Fruit fly (Drosophila melanogaster) whole organism, embryonic: ENCODE measurements around the gene CG33258.

ENCODE experiments used
- ATbp ChIP-seq: fragments of 200-800 bp; sonication (Bioruptor generic); optimal IDR thresholded peaks from 2 replicates; lab custom pipeline; 2017; ENCODE audit warnings: missing biosample characterization, mild to moderate bottlenecking, missing genetic modification characterization, missing genetic modification reagents
- Bdp1 ChIP-seq: fragments of 200-800 bp; sonication (Bioruptor generic); optimal IDR thresholded peaks from 3 replicates; lab custom pipeline; 2016; ENCODE audit warnings: missing biosample characterization, missing genetic modification characterization
- Blimp-1 ChIP-seq: fragments of 200-800 bp; sonication (Bioruptor generic); optimal IDR thresholded peaks from 3 replicates; lab custom pipeline; 2018; ENCODE audit warnings: missing biosample characterization, missing genetic modification characterization, mild to moderate bottlenecking, moderate library complexity, missing genetic modification reagents
- CG10209 ChIP-seq: fragments of 200-800 bp; sonication (Bioruptor generic); optimal IDR thresholded peaks from 3 replicates; lab custom pipeline; 2017; ENCODE audit warnings: missing biosample characterization, mild to moderate bottlenecking, missing genetic modification characterization, missing genetic modification reagents
- CG10267 ChIP-seq: fragments of 200-800 bp; sonication (Bioruptor generic); optimal IDR thresholded peaks from 2 replicates; lab custom pipeline; 2018; ENCODE audit warnings: missing biosample characterization, mild to moderate bottlenecking, missing genetic modification characterization, moderate library complexity
- CG10462 ChIP-seq: fragments of 200-800 bp; sonication (Bioruptor generic); optimal IDR thresholded peaks from 2 replicates; lab custom pipeline; 2016; ENCODE audit warnings: missing biosample characterization, missing genetic modification characterization
- CG15073 ChIP-seq: fragments of 200-800 bp; sonication (Bioruptor generic); optimal IDR thresholded peaks from 2 replicates; lab custom pipeline; 2016; ENCODE audit warnings: missing biosample characterization, missing genetic modification characterization
- CG1603 ChIP-seq: fragments of 200-800 bp; sonication (Bioruptor generic); optimal IDR thresholded peaks from 2 replicates; lab custom pipeline; 2019; ENCODE audit warnings: missing biosample characterization, mild to moderate bottlenecking, missing genetic modification characterization, moderate library complexity
- CG2202 ChIP-seq: fragments of 200-800 bp; sonication (Bioruptor generic); optimal IDR thresholded peaks from 2 replicates; lab custom pipeline; 2018; ENCODE audit warnings: missing biosample characterization, mild to moderate bottlenecking, missing genetic modification characterization
- CG30403 ChIP-seq: fragments of 200-800 bp; sonication (Bioruptor generic); optimal IDR thresholded peaks from 3 replicates; lab custom pipeline; 2016; ENCODE audit warnings: missing biosample characterization, missing genetic modification characterization
- CG32772 ChIP-seq: fragments of 200-800 bp; sonication (Bioruptor generic); IDR thresholded peaks from 2 replicates; pipeline ENCODE4 v1.3.6; 2022; ENCODE audit warnings: missing biosample characterization, missing genetic modification characterization
- CG33213 ChIP-seq: fragments of 200-800 bp; sonication (Bioruptor generic); optimal IDR thresholded peaks from 3 replicates; lab custom pipeline; 2016; ENCODE audit warnings: missing biosample characterization, missing genetic modification characterization
- CG3726 ChIP-seq: fragments of 200-800 bp; sonication (Bioruptor generic); IDR thresholded peaks from 3 replicates; pipeline ENCODE4, ENCODE4 v1.3.6; 2022; ENCODE audit warnings: missing biosample characterization, missing genetic modification characterization
- CG42726 ChIP-seq: fragments of 200-800 bp; sonication (Bioruptor generic); IDR thresholded peaks from 2 replicates; pipeline ENCODE4 v1.3.6; 2022; ENCODE audit warnings: missing biosample characterization, missing genetic modification characterization; ENCODE audit not compliant: partially characterized antibody
- CG4707 ChIP-seq: fragments of 200-800 bp; sonication (Bioruptor generic); optimal IDR thresholded peaks from 2 replicates; lab custom pipeline; 2018; ENCODE audit warnings: missing biosample characterization, mild to moderate bottlenecking, missing genetic modification characterization, moderate library complexity
- CG7372 ChIP-seq: fragments of 200-800 bp; sonication (Bioruptor generic); IDR thresholded peaks from 2 replicates; pipeline ENCODE4 v1.3.6; 2022; ENCODE audit warnings: missing biosample characterization, missing genetic modification characterization
- CG9609 ChIP-seq: fragments of 200-800 bp; sonication (Bioruptor generic); optimal IDR thresholded peaks from 3 replicates; lab custom pipeline; 2016; ENCODE audit warnings: missing biosample characterization, missing genetic modification characterization
- CTCF ChIP-seq: fragments of 200-800 bp; sonication (Bioruptor generic); optimal IDR thresholded peaks from 2 replicates; lab custom pipeline; 2017; ENCODE audit warnings: missing biosample characterization, mild to moderate bottlenecking, missing genetic modification characterization, moderate library complexity
- HLHmδ ChIP-seq: fragments of 200-800 bp; sonication (Bioruptor generic); optimal IDR thresholded peaks from 2 replicates; lab custom pipeline; 2018; ENCODE audit warnings: missing biosample characterization, mild to moderate bottlenecking, missing genetic modification characterization, moderate library complexity
- Hmx ChIP-seq: fragments of 200-800 bp; sonication (Bioruptor generic); optimal IDR thresholded peaks from 2 replicates; lab custom pipeline; 2016; ENCODE audit warnings: missing biosample characterization, missing genetic modification characterization
- Jarid2 ChIP-seq: fragments of 200-800 bp; sonication (Bioruptor generic); optimal IDR thresholded peaks from 3 replicates; lab custom pipeline; 2017; ENCODE audit warnings: mild to moderate bottlenecking, missing biosample characterization, missing genetic modification reagents, missing genetic modification characterization
- Lim3 ChIP-seq: fragments of 200-800 bp; sonication (Bioruptor generic); IDR thresholded peaks from 2 replicates; pipeline ENCODE4 v1.3.6; 2022; ENCODE audit warnings: missing biosample characterization, missing genetic modification characterization
- NK7.1 ChIP-seq: fragments of 200-800 bp; sonication (Bioruptor generic); optimal IDR thresholded peaks from 3 replicates; lab custom pipeline; 2016; ENCODE audit warnings: missing biosample characterization, missing genetic modification characterization
- Nf-YC ChIP-seq: fragments of 200-800 bp; optimal IDR thresholded peaks from 3 replicates; lab custom pipeline; 2019; ENCODE audit warnings: missing biosample characterization, mild to moderate bottlenecking, missing genetic modification characterization, moderate library complexity
- Oaz ChIP-seq: fragments of 200-800 bp; sonication (Bioruptor generic); IDR thresholded peaks from 2 replicates; pipeline ENCODE4 v1.3.6; 2022; ENCODE audit warnings: missing biosample characterization, missing genetic modification characterization
- Poxn ChIP-seq: fragments of 200-800 bp; sonication (Bioruptor generic); IDR thresholded peaks from 2 replicates; pipeline ENCODE4 v1.3.6; 2022; ENCODE audit warnings: missing biosample characterization, missing genetic modification characterization
- Sox100B ChIP-seq: fragments of 200-800 bp; sonication (Bioruptor generic); optimal IDR thresholded peaks from 3 replicates; lab custom pipeline; 2018; ENCODE audit warnings: missing biosample characterization, mild to moderate bottlenecking, missing genetic modification characterization
- Sry-β ChIP-seq: fragments of 200-800 bp; sonication (Bioruptor generic); optimal IDR thresholded peaks from 2 replicates; lab custom pipeline; 2018; ENCODE audit warnings: missing biosample characterization, mild to moderate bottlenecking, missing genetic modification characterization, moderate library complexity
- bowl ChIP-seq: fragments of 200-800 bp; sonication (Bioruptor generic); IDR thresholded peaks from 2 replicates; pipeline ENCODE4 v1.3.6; 2022; ENCODE audit warnings: missing biosample characterization, missing genetic modification characterization
- btn ChIP-seq: fragments of 200-800 bp; sonication (Bioruptor generic); optimal IDR thresholded peaks from 2 replicates; lab custom pipeline; 2016; ENCODE audit warnings: missing biosample characterization, missing genetic modification characterization
- chinmo ChIP-seq: fragments of 200-800 bp; sonication (Bioruptor generic); IDR thresholded peaks from 4 replicates; pipeline ENCODE4 v1.3.6; 2022; ENCODE audit warnings: missing biosample characterization, missing genetic modification characterization; ENCODE audit not compliant: partially characterized antibody
- chm ChIP-seq: fragments of 200-800 bp; sonication (Bioruptor generic); IDR thresholded peaks from 2 replicates; pipeline ENCODE4 v1.3.6; 2022; ENCODE audit warnings: missing biosample characterization, missing genetic modification characterization
- eyg ChIP-seq: fragments of 200-800 bp; sonication (Bioruptor generic); optimal IDR thresholded peaks from 3 replicates; lab custom pipeline; 2016; ENCODE audit warnings: missing biosample characterization, missing genetic modification characterization
- fru ChIP-seq: fragments of >200 bp; optimal IDR thresholded peaks from 2 replicates; lab custom pipeline; 2017
- gfzf ChIP-seq: fragments of 200-800 bp; sonication (Bioruptor generic); optimal IDR thresholded peaks from 2 replicates; lab custom pipeline; 2016; ENCODE audit warnings: missing biosample characterization, mild to moderate bottlenecking, missing genetic modification characterization, moderate library complexity
- gt ChIP-seq: fragments of 200-800 bp; sonication (Bioruptor generic); IDR thresholded peaks from 2 replicates; pipeline ENCODE4 v1.3.6; 2022; ENCODE audit warnings: missing biosample characterization, missing genetic modification characterization
- hb ChIP-seq: fragments of 200-800 bp; sonication (Bioruptor generic); IDR thresholded peaks from 3 replicates; pipeline ENCODE4 v1.3.6; 2022; ENCODE audit warnings: missing biosample characterization, missing genetic modification characterization; ENCODE audit not compliant: partially characterized antibody
- jing ChIP-seq: fragments of 200-800 bp; sonication (Bioruptor generic); optimal IDR thresholded peaks from 2 replicates; lab custom pipeline; 2018; ENCODE audit warnings: missing biosample characterization, mild to moderate bottlenecking, missing genetic modification characterization
- ken ChIP-seq: fragments of 200-800 bp; sonication (Bioruptor generic); IDR thresholded peaks from 3 replicates; pipeline ENCODE4 v1.3.6; 2022; ENCODE audit warnings: missing biosample characterization, missing genetic modification characterization
- nerfin-1 ChIP-seq: fragments of 200-800 bp; sonication (Bioruptor generic); optimal IDR thresholded peaks from 3 replicates; lab custom pipeline; 2019; ENCODE audit warnings: missing biosample characterization, mild to moderate bottlenecking, missing genetic modification characterization, moderate library complexity
- nerfin-2 ChIP-seq: fragments of 200-800 bp; sonication (Bioruptor generic); IDR thresholded peaks from 2 replicates; pipeline ENCODE4 v1.3.6; 2022; ENCODE audit warnings: missing biosample characterization, missing genetic modification characterization; ENCODE audit not compliant: partially characterized antibody
- schlank ChIP-seq: fragments of 200-800 bp; sonication (Bioruptor generic); optimal IDR thresholded peaks from 2 replicates; lab custom pipeline; 2018; ENCODE audit warnings: missing biosample characterization, mild to moderate bottlenecking, missing genetic modification characterization
- sd ChIP-seq: fragments of 200-800 bp; sonication (Bioruptor generic); optimal IDR thresholded peaks from 3 replicates; lab custom pipeline; 2018; ENCODE audit warnings: missing biosample characterization, mild to moderate bottlenecking, missing genetic modification characterization, moderate library complexity
- sisA ChIP-seq: fragments of 200-800 bp; sonication (Bioruptor generic); IDR thresholded peaks from 2 replicates; pipeline ENCODE4 v1.3.6; 2022; ENCODE audit warnings: missing biosample characterization, missing genetic modification characterization
- sob ChIP-seq: fragments of 200-800 bp; sonication (Bioruptor generic); IDR thresholded peaks from 2 replicates; pipeline ENCODE4 v1.3.6; 2022; ENCODE audit warnings: missing biosample characterization, missing genetic modification characterization
- ttk ChIP-seq: fragments of 200-800 bp; sonication (Bioruptor generic); IDR thresholded peaks from 2 replicates; pipeline ENCODE4 v2.1.2; 2022; ENCODE audit warnings: missing biosample characterization, missing genetic modification characterization
- usp ChIP-seq: fragments of >200 bp; optimal IDR thresholded peaks from 2 replicates; lab custom pipeline; 2017; ENCODE audit warnings: missing biosample characterization, missing genetic modification characterization
- wor ChIP-seq: fragments of 200-800 bp; sonication (Bioruptor generic); IDR thresholded peaks from 2 replicates; pipeline ENCODE4 v1.3.6; 2022; ENCODE audit warnings: missing biosample characterization, missing genetic modification characterization
- zf30C ChIP-seq: fragments of 200-800 bp; sonication (Bioruptor generic); optimal IDR thresholded peaks from 3 replicates; lab custom pipeline; 2018; ENCODE audit warnings: missing biosample characterization, mild to moderate bottlenecking, missing genetic modification characterization
- zfh1 ChIP-seq: fragments of 200-800 bp; sonication (Bioruptor generic); IDR thresholded peaks from 3 replicates; pipeline ENCODE4 v1.3.6; 2022; ENCODE audit warnings: missing biosample characterization, missing genetic modification characterization

Gene CG33258

DNA sequence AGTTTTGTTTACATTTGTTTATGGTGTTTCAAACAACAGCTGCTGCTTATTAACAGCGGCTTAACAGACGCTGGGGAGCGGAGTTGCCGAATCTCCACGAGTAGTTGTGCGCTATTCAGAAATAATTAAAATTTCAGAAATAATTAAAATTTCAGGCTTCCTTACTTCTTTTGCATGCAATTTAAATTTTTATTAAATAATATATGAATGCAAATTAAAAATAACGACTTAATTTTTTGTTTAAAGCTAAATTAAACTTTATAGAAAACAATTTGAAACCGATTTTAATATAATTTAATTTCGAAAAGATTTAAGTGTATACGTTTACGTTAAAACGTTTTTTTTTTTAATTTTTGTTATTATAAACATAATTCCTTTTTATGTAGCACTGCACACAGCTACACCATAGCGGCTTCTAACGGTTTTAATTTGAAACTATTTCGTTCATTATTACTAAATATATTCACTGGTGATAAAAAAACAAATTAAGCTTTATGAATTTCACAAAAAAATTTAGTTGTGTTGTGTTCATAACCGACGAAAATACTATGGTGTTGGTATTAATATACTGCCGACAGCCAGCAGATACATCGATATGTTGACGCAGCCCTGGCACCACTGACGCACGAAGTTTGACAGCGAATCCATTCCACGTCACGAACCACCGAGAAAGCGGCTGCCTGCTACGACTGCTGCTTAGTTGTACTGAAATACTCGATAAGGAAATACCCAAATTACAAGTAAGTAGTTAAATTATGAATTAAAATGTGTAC is 46.8 kb downstream of the CG33258 start, which contains the start of gene SsRbeta (continued):
- TF ChIP-seq zf30C (GFP tag; lab: Kevin White, UChicago): no peak
- no peak for TF ChIP-seq usp (GFP tag; lab: Kevin White, UChicago)
- no peak for TF ChIP-seq CG10462 (GFP tag; lab: Kevin White, UChicago)
- peak; percentile 58 for TF ChIP-seq CG7372 (GFP tag; lab: Robert Waterston, UW)
- TF ChIP-seq sisA (GFP tag; lab: Robert Waterston, UW): no peak; the same call in 1 of the 2 replicates
- no peak for TF ChIP-seq CG2202 (tag; lab: Kevin White, UChicago)
- no peak for TF ChIP-seq gt (GFP tag; lab: Robert Waterston, UW)
- no peak for TF ChIP-seq sd (tag; lab: Kevin White, UChicago)
- TF ChIP-seq CG1603 (tag; lab: Kevin White, UChicago): peak; percentile 77
- TF ChIP-seq Sry-β (GFP tag; lab: Kevin White, UChicago): peak; percentile 61
- no peak for TF ChIP-seq wor (GFP tag; lab: Robert Waterston, UW)
- TF ChIP-seq CG42726 (GFP tag; lab: Robert Waterston, UW): peak; percentile 78; the same call in 1 of the 2 replicates
- TF ChIP-seq chm: peak; percentile 68
- TF ChIP-seq CG10209 (GFP tag; lab: Kevin White, UChicago): no peak
- no peak for TF ChIP-seq schlank
- TF ChIP-seq Bdp1 (GFP tag; lab: Kevin White, UChicago): no peak
- no peak for TF ChIP-seq ATbp (GFP tag; lab: Kevin White, UChicago)
- TF ChIP-seq bowl (GFP tag; lab: Robert Waterston, UW): no peak
- peak; percentile 51 for TF ChIP-seq gfzf
- peak; percentile 45 for TF ChIP-seq nerfin-2 (GFP tag; lab: Robert Waterston, UW)
- TF ChIP-seq sob (GFP tag; lab: Robert Waterston, UW): peak; percentile 44
- TF ChIP-seq Poxn: no peak
- TF ChIP-seq CG4707 (GFP tag; lab: Kevin White, UChicago): peak; percentile 41
- TF ChIP-seq CG10267 (tag; lab: Kevin White, UChicago): peak; percentile 34
- TF ChIP-seq Oaz (GFP tag; lab: Robert Waterston, UW): no peak
- no peak for TF ChIP-seq NK7.1
- peak; percentile 61; the same call in 1 of the 3 replicates for TF ChIP-seq hb (GFP tag; lab: Robert Waterston, UW)
- TF ChIP-seq jing (GFP tag; lab: Kevin White, UChicago): no peak
- peak; percentile 23 for TF ChIP-seq CG9609
- TF ChIP-seq HLHmδ (GFP tag; lab: Kevin White, UChicago): peak; percentile 88
- peak; percentile 79 for TF ChIP-seq zfh1
- peak; percentile 37 for TF ChIP-seq Jarid2 (GFP tag; lab: Kevin White, UChicago)
- TF ChIP-seq ttk (GFP tag; lab: Robert Waterston, UW): peak; percentile 50
- TF ChIP-seq fru (lab: Kevin White, UChicago): no peak
- TF ChIP-seq Nf-YC (tag; lab: Kevin White, UChicago): no peak
- TF ChIP-seq Hmx (GFP tag; lab: Kevin White, UChicago): no peak
- no peak for TF ChIP-seq CG15073 (GFP tag; lab: Kevin White, UChicago)
- no peak for TF ChIP-seq CG33213
- peak; percentile 49 for TF ChIP-seq Blimp-1 (GFP tag; lab: Kevin White, UChicago)
- peak; percentile 48; the same call in 1 of the 2 replicates for TF ChIP-seq CG32772
- no peak for TF ChIP-seq Lim3
- no peak for TF ChIP-seq btn (GFP tag; lab: Kevin White, UChicago)
- TF ChIP-seq CG3726 (GFP tag; lab: Robert Waterston, UW): no peak
- peak; percentile 55 for TF ChIP-seq CG30403 (GFP tag; lab: Kevin White, UChicago)
- TF ChIP-seq ken (GFP tag; lab: Robert Waterston, UW): peak; percentile 63; the same call in 2 of the 3 replicates
- TF ChIP-seq chinmo (GFP tag; lab: Robert Waterston, UW): peak; percentile 72; the same call in 1 of the 4 replicates
- no peak for TF ChIP-seq eyg (GFP tag; lab: Kevin White, UChicago)
- TF ChIP-seq CTCF (GFP tag; lab: Kevin White, UChicago): peak; percentile 3
- peak; percentile 34 for TF ChIP-seq Sox100B (GFP tag; lab: Kevin White, UChicago)
- TF ChIP-seq nerfin-1: no peak
